Worm (Caenorhabditis elegans): ENCODE data around the gene C50F7.6.

ce11 chrIV:7747838-7748237, 24.8 kb upstream of the C50F7.6 start, which contains the start of gene klo-1:
- TF ChIP-seq tbx-2 (tag; optimal IDR thresholded peaks at IDR 0.05): no peak
- TF ChIP-seq ceh-9 (tag; optimal IDR thresholded peaks at IDR 0.05): no peak
- no peak for TF ChIP-seq ets-4 (tag; optimal IDR thresholded peaks at IDR 0.05)
- no peak for TF ChIP-seq pha-4 (tag; optimal IDR thresholded peaks at IDR 0.05)
- TF ChIP-seq pag-3 (tag; optimal IDR thresholded peaks at IDR 0.05; ENCODE audit: borderline replicate concordance): no peak
- TF ChIP-seq unc-86 (tag; optimal IDR thresholded peaks at IDR 0.05): no peak

Measured in whole organism, late embryonic.